Worm (Caenorhabditis elegans) whole organism, L1 larva: ENCODE measurements around the gene Y56A3A.2.

Experiments used
- C04F5.9 ChIP-seq: sonication (generic microtip); optimal IDR thresholded peaks from 2 replicates; lab custom pipeline; 2016; ENCODE audit warnings: missing genetic modification characterization, missing compliant biosample characterization
- C16A3.4 ChIP-seq: fragments of 150-350 bp; optimal IDR thresholded peaks from 2 replicates; lab custom pipeline; 2014; ENCODE audit warnings: missing biosample characterization, missing genetic modification characterization
- F16B12.6 ChIP-seq: fragments of 150-350 bp; optimal IDR thresholded peaks from 2 replicates; lab custom pipeline; 2014; ENCODE audit warnings: missing biosample characterization, missing genetic modification characterization
- ama-1 ChIP-seq: fragments of 150-350 bp; optimal IDR thresholded peaks from 2 replicates; lab custom pipeline; 2014
- ceh-8 ChIP-seq: fragments of 200-800 bp; sonication (Bioruptor generic); optimal IDR thresholded peaks from 2 replicates; lab custom pipeline; 2018; ENCODE audit warnings: mild to moderate bottlenecking, missing genetic modification characterization, moderate library complexity, missing compliant biosample characterization
- ceh-88 ChIP-seq: fragments of 200-800 bp; sonication (Bioruptor generic); IDR thresholded peaks from 2 replicates; pipeline ENCODE4 v1.3.6; 2022; ENCODE audit warnings: missing genetic modification characterization, missing compliant biosample characterization
- dpl-1 ChIP-seq, 3 experiments: fragments of 150-350 bp in 2 of 3; sonication (generic microtip) in 1 of 3; optimal IDR thresholded peaks; 2 replicates each; lab custom pipeline; 2014 to 2017; ENCODE audit warnings: missing biosample characterization in 3 of 3, missing genetic modification characterization in 3 of 3, missing genetic modification reagents in 3 of 3
- dsc-1 ChIP-seq: sonication (generic microtip); optimal IDR thresholded peaks from 2 replicates; lab custom pipeline; 2016; ENCODE audit warnings: mild to moderate bottlenecking, missing genetic modification characterization, missing compliant biosample characterization
- efl-1 ChIP-seq, 4 experiments: fragments of 150-350 bp; optimal IDR thresholded peaks in 3 of 4; peaks in 1 of 4; 1 replicate in 1 of 4; 2 replicates in 3 of 4; lab custom pipeline; 2014; ENCODE audit warnings: missing biosample characterization in 2 of 4, missing genetic modification characterization in 2 of 4, missing genetic modification reagents in 2 of 4
- efl-3 ChIP-seq: fragments of 200-800 bp; sonication (Bioruptor generic); optimal IDR thresholded peaks from 2 replicates; lab custom pipeline; 2018; ENCODE audit warnings: mild to moderate bottlenecking, missing genetic modification characterization, missing compliant biosample characterization
- egl-13 ChIP-seq: sonication (generic microtip); optimal IDR thresholded peaks from 2 replicates; lab custom pipeline; 2016; ENCODE audit warnings: missing genotype, missing genetic modification reagents, missing genetic modification characterization, missing compliant biosample characterization
- elt-2 ChIP-seq: sonication (generic microtip); optimal IDR thresholded peaks from 2 replicates; lab custom pipeline; 2016; ENCODE audit warnings: missing genetic modification characterization, mild to moderate bottlenecking, inconsistent platforms, missing compliant biosample characterization, missing genetic modification reagents
- ets-5 ChIP-seq: fragments of 200-800 bp; sonication (Bioruptor generic); IDR thresholded peaks from 2 replicates; pipeline ENCODE4 v1.3.6; 2022; ENCODE audit warnings: missing genetic modification characterization, missing compliant biosample characterization
- fkh-10 ChIP-seq: sonication (generic microtip); optimal IDR thresholded peaks from 2 replicates; lab custom pipeline; 2017; ENCODE audit warnings: missing biosample characterization, missing genetic modification reagents, missing genetic modification characterization
- fkh-4 ChIP-seq: sonication (generic microtip); optimal IDR thresholded peaks from 2 replicates; lab custom pipeline; 2016; ENCODE audit warnings: missing compliant biosample characterization, missing genetic modification characterization, borderline replicate concordance
- fkh-8 ChIP-seq: sonication (generic microtip); optimal IDR thresholded peaks from 2 replicates; lab custom pipeline; 2016; ENCODE audit warnings: mild to moderate bottlenecking, missing genetic modification characterization, missing compliant biosample characterization
- fos-1 ChIP-seq: fragments of 150-350 bp; optimal IDR thresholded peaks from 2 replicates; lab custom pipeline; 2014; ENCODE audit warnings: missing biosample characterization, missing genetic modification characterization
- grh-1 ChIP-seq: fragments of 200-800 bp; sonication (Bioruptor generic); IDR thresholded peaks from 2 replicates; pipeline ENCODE4 v1.3.6; 2022; ENCODE audit warnings: missing genetic modification reagents, missing genetic modification characterization, missing compliant biosample characterization
- hlh-17 ChIP-seq: fragments of 200-800 bp; sonication (Bioruptor generic); optimal IDR thresholded peaks from 2 replicates; lab custom pipeline; 2018; ENCODE audit warnings: missing genetic modification characterization, mild to moderate bottlenecking, missing compliant biosample characterization, moderate library complexity, borderline replicate concordance
- hpl-2 ChIP-seq: fragments of 150-350 bp; optimal IDR thresholded peaks from 2 replicates; lab custom pipeline; 2014; ENCODE audit warnings: missing biosample characterization, missing genetic modification reagents, missing genetic modification characterization
- lin-15B ChIP-seq: fragments of 150-350 bp; sonication (generic microtip); optimal IDR thresholded peaks from 3 replicates; lab custom pipeline; 2014; ENCODE audit warnings: missing biosample characterization, missing genetic modification characterization
- lin-35 ChIP-seq, 2 experiments: fragments of 150-350 bp; optimal IDR thresholded peaks; 2 replicates each; lab custom pipeline; 2014; ENCODE audit warnings: missing biosample characterization in 2 of 2, missing genetic modification characterization in 2 of 2, missing genetic modification reagents in 2 of 2
- lir-3 ChIP-seq: sonication (generic microtip); optimal IDR thresholded peaks from 2 replicates; lab custom pipeline; 2016; ENCODE audit warnings: mild to moderate bottlenecking, missing genetic modification characterization, moderate library complexity, missing compliant biosample characterization; ENCODE audit not compliant: poor library complexity
- mdl-1 ChIP-seq, 2 experiments: fragments of 150-350 bp; optimal IDR thresholded peaks; 2 replicates each; lab custom pipeline; 2014 to 2017; ENCODE audit warnings: missing biosample characterization in 2 of 2, missing genetic modification characterization in 2 of 2, inconsistent platforms in 1 of 2
- mep-1 ChIP-seq: fragments of 150-350 bp; optimal IDR thresholded peaks from 2 replicates; lab custom pipeline; 2014; ENCODE audit warnings: missing biosample characterization, missing genetic modification characterization
- nhr-11 ChIP-seq: fragments of 150-350 bp; optimal IDR thresholded peaks from 2 replicates; lab custom pipeline; 2014; ENCODE audit warnings: missing biosample characterization, missing genetic modification characterization
- nhr-12 ChIP-seq: sonication (generic microtip); optimal IDR thresholded peaks from 2 replicates; lab custom pipeline; 2017; ENCODE audit warnings: missing biosample characterization, missing genetic modification characterization
- nhr-19 ChIP-seq: fragments of 200-800 bp; sonication (Bioruptor generic); conservative IDR thresholded peaks from 2 replicates; pipeline ENCODE4 v1.3.6; 2022; ENCODE audit warnings: missing genetic modification characterization, missing compliant biosample characterization
- nhr-20 ChIP-seq: sonication (generic microtip); optimal IDR thresholded peaks from 2 replicates; lab custom pipeline; 2016; ENCODE audit warnings: mild to moderate bottlenecking, missing genetic modification characterization, missing compliant biosample characterization
- nhr-28 ChIP-seq: fragments of 150-350 bp; optimal IDR thresholded peaks from 2 replicates; lab custom pipeline; 2014; ENCODE audit warnings: missing biosample characterization, missing genetic modification characterization
- nhr-71 ChIP-seq: sonication (generic microtip); optimal IDR thresholded peaks from 2 replicates; lab custom pipeline; 2016; ENCODE audit warnings: mild to moderate bottlenecking, missing genetic modification characterization, moderate library complexity, missing compliant biosample characterization
- nhr-76 ChIP-seq: sonication (generic microtip); optimal IDR thresholded peaks from 2 replicates; lab custom pipeline; 2017; ENCODE audit warnings: missing biosample characterization, missing genetic modification characterization
- nhr-84 ChIP-seq: sonication (generic microtip); optimal IDR thresholded peaks from 2 replicates; lab custom pipeline; 2017; ENCODE audit warnings: missing biosample characterization, missing genetic modification characterization
- nhr-85 ChIP-seq: sonication (generic microtip); peaks from one replicate; lab custom pipeline; 2016; ENCODE audit warnings: missing genetic modification characterization, inconsistent platforms, missing compliant biosample characterization
- nhr-90 ChIP-seq: sonication (generic microtip); optimal IDR thresholded peaks from 2 replicates; lab custom pipeline; 2016; ENCODE audit warnings: mild to moderate bottlenecking, missing genetic modification characterization, missing compliant biosample characterization; ENCODE audit not compliant: poor library complexity
- pag-3 ChIP-seq: sonication (generic microtip); optimal IDR thresholded peaks from 2 replicates; lab custom pipeline; 2017; ENCODE audit warnings: missing genetic modification characterization, mild to moderate bottlenecking, missing compliant biosample characterization, antibody characterized with exemption, borderline replicate concordance; ENCODE audit not compliant: insufficient read depth
- pqm-1 ChIP-seq: sonication (generic microtip); optimal IDR thresholded peaks from 3 replicates; lab custom pipeline; 2017; ENCODE audit warnings: missing biosample characterization, missing genetic modification characterization
- rnt-1 ChIP-seq: sonication (generic microtip); optimal IDR thresholded peaks from 2 replicates; lab custom pipeline; 2016; ENCODE audit warnings: mild to moderate bottlenecking, missing genetic modification characterization, moderate library complexity, missing compliant biosample characterization
- sox-4 ChIP-seq: sonication (generic microtip); optimal IDR thresholded peaks from 2 replicates; lab custom pipeline; 2016; ENCODE audit warnings: missing genetic modification characterization, missing compliant biosample characterization
- sptf-1 ChIP-seq: fragments of 150-350 bp; optimal IDR thresholded peaks from 2 replicates; lab custom pipeline; 2014; ENCODE audit warnings: missing biosample characterization, missing genetic modification characterization
- sup-37 ChIP-seq: fragments of 200-800 bp; sonication (Bioruptor generic); optimal IDR thresholded peaks from 2 replicates; lab custom pipeline; 2018; ENCODE audit warnings: mild to moderate bottlenecking, missing genetic modification characterization, missing compliant biosample characterization
- tlp-1 ChIP-seq: fragments of 150-350 bp; optimal IDR thresholded peaks from 2 replicates; lab custom pipeline; 2014; ENCODE audit warnings: missing biosample characterization, missing genetic modification characterization
- unc-130 ChIP-seq: fragments of 150-350 bp; optimal IDR thresholded peaks from 2 replicates; lab custom pipeline; 2017; ENCODE audit warnings: missing biosample characterization, missing genetic modification characterization, inconsistent platforms
- unc-62 ChIP-seq: fragments of 150-350 bp; optimal IDR thresholded peaks from 2 replicates; lab custom pipeline; 2014; ENCODE audit warnings: missing biosample characterization, missing genetic modification reagents, missing genetic modification characterization
- unc-86 ChIP-seq: sonication (generic microtip); optimal IDR thresholded peaks from 2 replicates; lab custom pipeline; 2016; ENCODE audit warnings: missing genetic modification characterization, missing compliant biosample characterization
- unc-98 ChIP-seq: fragments of 200-800 bp; sonication (Bioruptor generic); IDR thresholded peaks from 2 replicates; pipeline ENCODE4 v1.3.6; 2022; ENCODE audit warnings: missing genetic modification characterization, missing compliant biosample characterization
- vab-15 ChIP-seq: sonication (generic microtip); optimal IDR thresholded peaks from 2 replicates; lab custom pipeline; 2017; ENCODE audit warnings: missing genotype, mild to moderate bottlenecking, missing genetic modification characterization, missing compliant biosample characterization
- zag-1 ChIP-seq: fragments of 150-350 bp; optimal IDR thresholded peaks from 2 replicates; lab custom pipeline; 2014; ENCODE audit warnings: missing biosample characterization, missing genetic modification characterization

The Y56A3A.2 gene

ce11 chrIII:11823260-11823659 is 38.8 kb downstream of the Y56A3A.2 start, which contains the start of gene C18D11.3 (continued):
- TF ChIP-seq zag-1 (tag; lab: Kevin White, UChicago): no peak
- TF ChIP-seq hlh-17 (GFP tag; lab: Kevin White, UChicago): no peak
- TF ChIP-seq C16A3.4 (tag; lab: Kevin White, UChicago): peak; percentile 94
- TF ChIP-seq grh-1 (GFP tag; lab: Robert Waterston, UW): 0 out of 2 replicates have a peak, but pooled peaks have one; percentile 16
- no peak for TF ChIP-seq nhr-11
- peak; percentile 100 for TF ChIP-seq F16B12.6 (tag; lab: Kevin White, UChicago)
- peak; percentile 65 for TF ChIP-seq elt-2 (tag; lab: Kevin White, UChicago)
- TF ChIP-seq efl-3 (GFP tag; lab: Kevin White, UChicago): no peak
- no peak for TF ChIP-seq tlp-1 (tag; lab: Kevin White, UChicago)
- TF ChIP-seq sptf-1 (tag; lab: Kevin White, UChicago): no peak
- no peak for TF ChIP-seq pqm-1 (tag; lab: Kevin White, UChicago)
- peak; percentile 83 for TF ChIP-seq lin-15B (tag; lab: Kevin White, UChicago)
- TF ChIP-seq unc-86: peak; percentile 60
- TF ChIP-seq ceh-88: no peak; the same call in 1 of the 2 replicates
- TF ChIP-seq fkh-10 (GFP tag; lab: Kevin White, UChicago): peak; percentile 38
- no peak for TF ChIP-seq egl-13
- TF ChIP-seq lir-3: no peak
- no peak for TF ChIP-seq sup-37 (GFP tag; lab: Kevin White, UChicago)
- peak in 1 of 2 experiments; percentile 96 for TF ChIP-seq mdl-1 (tag; optimal IDR thresholded peaks at IDR 0.05; lab: Kevin White, UChicago)
- peak; percentile 77 for TF ChIP-seq vab-15 (tag; lab: Kevin White, UChicago)
- TF ChIP-seq nhr-20 (tag; lab: Kevin White, UChicago): peak; percentile 93
- no peak for TF ChIP-seq nhr-12 (tag; lab: Kevin White, UChicago)
- TF ChIP-seq nhr-85 (tag; lab: Kevin White, UChicago): peak; percentile 89
- TF ChIP-seq ama-1 (lab: Kevin White, UChicago): no peak
- TF ChIP-seq nhr-84 (tag; lab: Kevin White, UChicago): no peak
- TF ChIP-seq nhr-28 (tag; lab: Kevin White, UChicago): no peak
- TF ChIP-seq nhr-90 (tag; lab: Kevin White, UChicago): peak; percentile 78
- no peak for TF ChIP-seq ceh-8 (GFP tag; lab: Kevin White, UChicago)
- no peak for TF ChIP-seq sox-4
- TF ChIP-seq hpl-2 (GFP tag; lab: Kevin White, UChicago): no peak
- peak; percentile 77 for TF ChIP-seq fos-1 (tag; lab: Kevin White, UChicago)
- TF ChIP-seq rnt-1 (tag; lab: Kevin White, UChicago): peak; percentile 92
- peak; percentile 67 for TF ChIP-seq dsc-1 (tag; lab: Kevin White, UChicago)
- TF ChIP-seq nhr-71: peak; percentile 92
- peak; percentile 97 for TF ChIP-seq unc-130 (tag; lab: Kevin White, UChicago)
- peak; percentile 84 to 86 for TF ChIP-seq efl-1 (optimal IDR thresholded peaks at IDR 0.05; lab: Kevin White, UChicago)
- peak; percentile 81 to 97 for TF ChIP-seq efl-1 (GFP tag; optimal IDR thresholded peaks at IDR 0.05 in 1 of 2; lab: Kevin White, UChicago)
- TF ChIP-seq nhr-19 (GFP tag; lab: Robert Waterston, UW): peak; percentile 79
- peak; percentile 86 for TF ChIP-seq fkh-8 (tag; lab: Kevin White, UChicago)
- TF ChIP-seq unc-98 (GFP tag; lab: Robert Waterston, UW): peak; percentile 6; the same call in 1 of the 2 replicates
- TF ChIP-seq pag-3 (tag; lab: Kevin White, UChicago): no peak
- no peak for TF ChIP-seq unc-62 (GFP tag; lab: Kevin White, UChicago)
- no peak for TF ChIP-seq nhr-76
- TF ChIP-seq dpl-1 (GFP tag; optimal IDR thresholded peaks at IDR 0.05; lab: Kevin White, UChicago): peak; percentile 74 to 85 (median 84)
- no peak for TF ChIP-seq ets-5 (GFP tag; lab: Robert Waterston, UW)
- TF ChIP-seq fkh-4: no peak
- TF ChIP-seq mep-1: peak; percentile 94
- TF ChIP-seq C04F5.9 (tag; lab: Kevin White, UChicago): peak; percentile 57
- peak; percentile 90 to 93 for TF ChIP-seq lin-35 (GFP tag; optimal IDR thresholded peaks at IDR 0.05; lab: Kevin White, UChicago)
